Fruit fly (Drosophila melanogaster) whole organism, prepupa: Measurements from ENCODE around the gene CG15450.

ENCODE experiments used
- CG10631 ChIP-seq: fragments of 200-800 bp; sonication (Bioruptor generic); optimal IDR thresholded peaks from 2 replicates; lab custom pipeline; 2016; ENCODE audit warnings: missing biosample characterization, missing genetic modification characterization
- CG10669 ChIP-seq: fragments of 200-800 bp; sonication (Bioruptor generic); optimal IDR thresholded peaks from 3 replicates; lab custom pipeline; 2018; ENCODE audit warnings: missing biosample characterization, mild to moderate bottlenecking, missing genetic modification characterization, moderate library complexity
- CG11294 ChIP-seq: fragments of 200-800 bp; sonication (Bioruptor generic); IDR thresholded peaks from 2 replicates; pipeline ENCODE4 v1.3.6; 2022; ENCODE audit warnings: missing biosample characterization, missing genetic modification characterization
- CG11762 ChIP-seq: fragments of 200-800 bp; sonication (Bioruptor generic); optimal IDR thresholded peaks from 3 replicates; lab custom pipeline; 2016; ENCODE audit warnings: missing biosample characterization, missing genetic modification characterization; ENCODE audit not compliant: insufficient read depth
- CG11902 ChIP-seq: fragments of 200-800 bp; sonication (Bioruptor generic); optimal IDR thresholded peaks from 3 replicates; lab custom pipeline; 2016; ENCODE audit warnings: missing biosample characterization, missing genetic modification characterization
- CG16779 ChIP-seq: fragments of 200-800 bp; sonication (Bioruptor generic); optimal IDR thresholded peaks from 3 replicates; lab custom pipeline; 2017; ENCODE audit warnings: missing biosample characterization, mild to moderate bottlenecking, missing genetic modification characterization
- CG3032 ChIP-seq: fragments of 200-800 bp; optimal IDR thresholded peaks from 2 replicates; lab custom pipeline; 2019; ENCODE audit warnings: missing biosample characterization, mild to moderate bottlenecking, missing genetic modification characterization, moderate library complexity
- CG34406 ChIP-seq: fragments of 200-800 bp; sonication (Bioruptor generic); optimal IDR thresholded peaks from 3 replicates; lab custom pipeline; 2016; ENCODE audit warnings: missing biosample characterization, missing genetic modification characterization
- CG3919 ChIP-seq: fragments of 200-800 bp; sonication (Bioruptor generic); optimal IDR thresholded peaks from 3 replicates; lab custom pipeline; 2016; ENCODE audit warnings: missing biosample characterization, missing genetic modification characterization
- CG4318 ChIP-seq: fragments of 200-800 bp; sonication (Bioruptor generic); optimal IDR thresholded peaks from 3 replicates; lab custom pipeline; 2017; ENCODE audit warnings: missing biosample characterization, mild to moderate bottlenecking, missing genetic modification characterization
- CG6163 ChIP-seq: fragments of 200-800 bp; sonication (Bioruptor generic); IDR thresholded peaks from 3 replicates; pipeline ENCODE4 v1.3.6; 2022; ENCODE audit warnings: missing biosample characterization, missing genetic modification characterization
- CG6276 ChIP-seq: fragments of 200-800 bp; sonication (Bioruptor generic); optimal IDR thresholded peaks from 2 replicates; lab custom pipeline; 2017; ENCODE audit warnings: missing biosample characterization, mild to moderate bottlenecking, missing genetic modification characterization
- CG6854 ChIP-seq: fragments of 200-800 bp; sonication (Bioruptor generic); optimal IDR thresholded peaks from 2 replicates; lab custom pipeline; 2017; ENCODE audit warnings: missing biosample characterization, mild to moderate bottlenecking, missing genetic modification characterization
- CG8119 ChIP-seq: fragments of 200-800 bp; sonication (Bioruptor generic); IDR thresholded peaks from 3 replicates; pipeline ENCODE4 v1.3.6; 2022; ENCODE audit warnings: missing biosample characterization, missing genetic modification characterization
- CG8319 ChIP-seq: fragments of 200-800 bp; sonication (Bioruptor generic); optimal IDR thresholded peaks from 3 replicates; lab custom pipeline; 2016; ENCODE audit warnings: missing biosample characterization, missing genetic modification characterization
- Eip78C ChIP-seq: fragments of 200-800 bp; sonication (Bioruptor generic); peaks from one replicate; lab custom pipeline; 2016; ENCODE audit warnings: missing biosample characterization, missing genetic modification characterization
- Eip93F ChIP-seq: fragments of 200-800 bp; sonication (Bioruptor generic); optimal IDR thresholded peaks from 2 replicates; lab custom pipeline; 2016; ENCODE audit warnings: missing biosample characterization, mild to moderate bottlenecking, missing genetic modification characterization
- Ets96B ChIP-seq: fragments of 200-800 bp; optimal IDR thresholded peaks from 2 replicates; lab custom pipeline; 2019; ENCODE audit warnings: missing biosample characterization, mild to moderate bottlenecking, missing genetic modification characterization, moderate library complexity
- Gug ChIP-seq: fragments of 200-800 bp; sonication (Bioruptor generic); IDR thresholded peaks from 2 replicates; pipeline ENCODE4 v1.3.6; 2022; ENCODE audit warnings: missing biosample characterization, missing genetic modification characterization
- Hr39 ChIP-seq: fragments of 200-800 bp; sonication (Bioruptor generic); optimal IDR thresholded peaks from 2 replicates; lab custom pipeline; 2016; ENCODE audit warnings: missing biosample characterization, missing genetic modification characterization
- Hr4 ChIP-seq: fragments of 200-800 bp; sonication (Bioruptor generic); optimal IDR thresholded peaks from 3 replicates; lab custom pipeline; 2016; ENCODE audit warnings: missing biosample characterization, missing genetic modification characterization
- Lpt ChIP-seq: fragments of 200-800 bp; sonication (Bioruptor generic); optimal IDR thresholded peaks from 3 replicates; lab custom pipeline; 2016; ENCODE audit warnings: missing biosample characterization, missing genetic modification characterization
- Met ChIP-seq: fragments of 200-800 bp; sonication (Bioruptor generic); optimal IDR thresholded peaks from 3 replicates; lab custom pipeline; 2016; ENCODE audit warnings: missing biosample characterization, missing genetic modification characterization
- OdsH ChIP-seq: fragments of 200-800 bp; sonication (Bioruptor generic); optimal IDR thresholded peaks from 3 replicates; lab custom pipeline; 2016; ENCODE audit warnings: missing biosample characterization, missing genetic modification characterization
- Sox102F ChIP-seq: fragments of 200-800 bp; sonication (Bioruptor generic); optimal IDR thresholded peaks from 2 replicates; lab custom pipeline; 2016; ENCODE audit warnings: missing biosample characterization, mild to moderate bottlenecking, missing genetic modification characterization
- acj6 ChIP-seq: fragments of 200-800 bp; sonication (Bioruptor generic); optimal IDR thresholded peaks from 3 replicates; lab custom pipeline; 2016; ENCODE audit warnings: missing biosample characterization, missing genetic modification characterization
- cyc ChIP-seq: fragments of 200-800 bp; sonication (Bioruptor generic); optimal IDR thresholded peaks from 3 replicates; lab custom pipeline; 2016; ENCODE audit warnings: missing biosample characterization, missing genetic modification characterization
- dac ChIP-seq: fragments of 200-800 bp; sonication (Bioruptor generic); optimal IDR thresholded peaks from 2 replicates; lab custom pipeline; 2017; ENCODE audit warnings: missing biosample characterization, mild to moderate bottlenecking, missing genetic modification characterization
- fd59A ChIP-seq: fragments of 200-800 bp; sonication (Bioruptor generic); optimal IDR thresholded peaks from 2 replicates; lab custom pipeline; 2017; ENCODE audit warnings: missing biosample characterization, mild to moderate bottlenecking, missing genetic modification characterization, missing genetic modification reagents
- fd85E ChIP-seq: fragments of 200-800 bp; sonication (Bioruptor generic); optimal IDR thresholded peaks from 3 replicates; lab custom pipeline; 2016; ENCODE audit warnings: missing biosample characterization, missing genetic modification characterization
- fkh ChIP-seq: fragments of 200-800 bp; sonication (Bioruptor generic); optimal IDR thresholded peaks from 3 replicates; lab custom pipeline; 2017; ENCODE audit warnings: missing biosample characterization, mild to moderate bottlenecking, missing genetic modification characterization, moderate library complexity
- lz ChIP-seq: fragments of 200-800 bp; sonication (Bioruptor generic); optimal IDR thresholded peaks from 3 replicates; lab custom pipeline; 2016; ENCODE audit warnings: missing biosample characterization, missing genetic modification characterization
- net ChIP-seq: fragments of 200-800 bp; sonication (Bioruptor generic); optimal IDR thresholded peaks from 3 replicates; lab custom pipeline; 2016; ENCODE audit warnings: missing biosample characterization, missing genetic modification characterization
- salr ChIP-seq, 2 experiments: fragments of 200-800 bp; sonication (Bioruptor generic); optimal IDR thresholded peaks; 3 replicates each; lab custom pipeline; 2016 to 2018; ENCODE audit warnings: missing biosample characterization in 2 of 2, missing genetic modification characterization in 2 of 2, mild to moderate bottlenecking in 1 of 2
- spab ChIP-seq: fragments of 200-800 bp; sonication (Bioruptor generic); optimal IDR thresholded peaks from 2 replicates; lab custom pipeline; 2017; ENCODE audit warnings: missing biosample characterization, mild to moderate bottlenecking, missing genetic modification characterization, missing genetic modification reagents
- ss ChIP-seq, 2 experiments: fragments of 200-800 bp; sonication (Bioruptor generic); optimal IDR thresholded peaks; 2 replicates in 1 of 2; 3 replicates in 1 of 2; lab custom pipeline; 2017 to 2018; ENCODE audit warnings: mild to moderate bottlenecking in 2 of 2, missing biosample characterization in 2 of 2, missing genetic modification characterization in 2 of 2, moderate library complexity in 1 of 2
- svp ChIP-seq: fragments of 200-800 bp; sonication (Bioruptor generic); peaks from one replicate; lab custom pipeline; 2016; ENCODE audit warnings: missing biosample characterization, missing genetic modification characterization

Gene CG15450

dm6 chrX:20821846-20822245 is at the start of gene CG15450:
Gene CG15450 (plus strand): TSS chrX:20822146.
- TF ChIP-seq svp (GFP tag; lab: Kevin White, UChicago) (no peak), CG16779 (tag; lab: Kevin White, UChicago) (no peak), CG11762 (no peak), CG8319 (GFP tag; lab: Kevin White, UChicago) (no peak), spab (no peak), Hr4 (GFP tag; lab: Kevin White, UChicago) (no peak), lz (GFP tag; lab: Kevin White, UChicago) (no peak), salr (GFP tag; optimal IDR thresholded peaks at IDR 0.05; lab: Kevin White, UChicago) (no peak), cyc (GFP tag; lab: Kevin White, UChicago) (no peak), CG3032 (tag; lab: Kevin White, UChicago) (no peak), net (no peak), CG6276 (GFP tag; lab: Kevin White, UChicago) (no peak), OdsH (no peak), fd59A (GFP tag; lab: Kevin White, UChicago) (no peak), CG10631 (no peak), fd85E (GFP tag; lab: Kevin White, UChicago) (no peak), CG10669 (GFP tag; lab: Kevin White, UChicago) (no peak), Gug (GFP tag; lab: Robert Waterston, UW) (no peak)

- TF ChIP-seq CG11294: no peak
- TF ChIP-seq fd85E (GFP tag; lab: Kevin White, UChicago): no peak
- TF ChIP-seq svp (GFP tag; lab: Kevin White, UChicago): peak; percentile 9
These were observed 45.7 kb upstream of the CG15450 start for dm6 chrX:20776281-20776680.

dm6 chrX:20781120-20781519 is 40.8 kb upstream of the CG15450 start, which contains the start of gene CG32507:
Gene CG32507 (minus strand): TSS chrX:20781220.
- TF ChIP-seq lz (GFP tag; lab: Kevin White, UChicago): no peak
- no peak for TF ChIP-seq dac (GFP tag; lab: Kevin White, UChicago)
- TF ChIP-seq CG8319 (GFP tag; lab: Kevin White, UChicago): no peak
- TF ChIP-seq CG6163 (GFP tag; lab: Robert Waterston, UW): no peak
- TF ChIP-seq Eip93F (GFP tag; lab: Kevin White, UChicago): no peak
- TF ChIP-seq CG10631: no peak

dm6 chrX:20797488-20797887 is 24.5 kb upstream of the CG15450 start:
- no peak for TF ChIP-seq OdsH
- no peak for TF ChIP-seq salr (GFP tag; optimal IDR thresholded peaks at IDR 0.05; lab: Kevin White, UChicago)
- no peak for TF ChIP-seq CG11294
- TF ChIP-seq CG3919 (GFP tag; lab: Kevin White, UChicago): no peak
- TF ChIP-seq fkh: no peak
- no peak for TF ChIP-seq CG11902 (GFP tag; lab: Kevin White, UChicago)
- no peak for TF ChIP-seq Ets96B
- TF ChIP-seq Lpt (GFP tag; lab: Kevin White, UChicago): no peak
- TF ChIP-seq Sox102F (GFP tag; lab: Kevin White, UChicago): no peak
- TF ChIP-seq Met (GFP tag; lab: Kevin White, UChicago): no peak
- no peak for TF ChIP-seq Hr39 (GFP tag; lab: Kevin White, UChicago)
- TF ChIP-seq CG34406 (GFP tag; lab: Kevin White, UChicago): no peak
- TF ChIP-seq CG3032 (tag; lab: Kevin White, UChicago): no peak
- no peak for TF ChIP-seq acj6 (GFP tag; lab: Kevin White, UChicago)
- no peak for TF ChIP-seq Eip93F (GFP tag; lab: Kevin White, UChicago)
- no peak for TF ChIP-seq CG8119 (GFP tag; lab: Robert Waterston, UW)

dm6 chrX:20826147-20826546 is 4.2 kb downstream of the CG15450 start:
- TF ChIP-seq CG6854 (no peak), CG11294 (no peak), Gug (GFP tag; lab: Robert Waterston, UW) (no peak), lz (GFP tag; lab: Kevin White, UChicago) (no peak), Eip78C (GFP tag; lab: Kevin White, UChicago) (no peak), ss (GFP tag; optimal IDR thresholded peaks at IDR 0.05; lab: Kevin White, UChicago) (no peak), CG34406 (GFP tag; lab: Kevin White, UChicago) (no peak), net (no peak), Eip93F (GFP tag; lab: Kevin White, UChicago) (no peak), CG6276 (GFP tag; lab: Kevin White, UChicago) (no peak), CG4318 (GFP tag; lab: Kevin White, UChicago) (no peak), Met (GFP tag; lab: Kevin White, UChicago) (no peak), CG6163 (GFP tag; lab: Robert Waterston, UW) (no peak)
